Fruit fly (Drosophila melanogaster): ENCODE results near the gene AkhR.

The AkhR gene

DNA sequence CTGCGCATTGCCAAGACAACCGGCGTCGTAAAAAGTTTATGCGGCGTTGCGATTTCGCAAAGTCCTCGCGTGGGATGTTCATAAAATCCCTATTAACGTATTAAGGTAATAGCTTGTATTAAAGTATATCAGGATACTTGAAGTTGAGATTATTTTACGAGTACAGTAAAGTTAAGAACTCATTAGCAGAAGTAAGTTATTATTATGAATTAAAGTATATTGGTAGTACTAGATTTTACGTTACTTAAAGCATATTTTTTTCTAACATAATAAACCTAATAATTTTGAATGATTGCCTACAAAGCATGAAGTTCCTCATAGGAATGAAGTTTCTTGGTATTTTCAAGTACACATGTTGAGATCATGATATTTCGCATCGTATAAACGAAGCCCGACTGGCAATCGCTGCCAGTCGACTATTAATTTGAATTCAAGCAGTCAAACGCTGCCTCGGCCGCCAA lies 22.2 kb downstream of the AkhR start (continued):
- peak; percentile 55 for TF ChIP-seq CG8388 (GFP tag; optimal IDR thresholded peaks at IDR 0.05)
- TF ChIP-seq CG13775 (GFP tag; optimal IDR thresholded peaks at IDR 0.05) = peak; percentile 41
- no peak for TF ChIP-seq cas (GFP tag; IDR thresholded peaks at IDR 0.05)
- peak; percentile 82 for TF ChIP-seq CG7556 (GFP tag; optimal IDR thresholded peaks at IDR 0.05)
- peak; percentile 71 for TF ChIP-seq CoRest (tag; optimal IDR thresholded peaks at IDR 0.05)
- no peak for TF ChIP-seq pita (GFP tag; optimal IDR thresholded peaks at IDR 0.05)
- TF ChIP-seq Fer3 (tag; optimal IDR thresholded peaks at IDR 0.05) = no peak
- peak; percentile 63 for TF ChIP-seq CG14710 (tag; optimal IDR thresholded peaks at IDR 0.05)
- TF ChIP-seq gro (GFP tag; optimal IDR thresholded peaks at IDR 0.05) = no peak
- no peak for TF ChIP-seq CG15514 (GFP tag; optimal IDR thresholded peaks at IDR 0.05)
- TF ChIP-seq Drgx (GFP tag; IDR thresholded peaks at IDR 0.05) = 0 out of 2 replicates have a peak, but pooled peaks have one; percentile 9
- TF ChIP-seq ara (GFP tag; IDR thresholded peaks at IDR 0.05) = no peak
- TF ChIP-seq Meics (GFP tag; optimal IDR thresholded peaks at IDR 0.05) = peak; percentile 62
- TF ChIP-seq Hand (GFP tag; optimal IDR thresholded peaks at IDR 0.05) = peak; percentile 45
- TF ChIP-seq aop (GFP tag; IDR thresholded peaks at IDR 0.05) = no peak
- peak; percentile 14 for TF ChIP-seq CG34376 (GFP tag; optimal IDR thresholded peaks at IDR 0.05)
- no peak for TF ChIP-seq Fer2 (tag; optimal IDR thresholded peaks at IDR 0.05)
- no peak for TF ChIP-seq CG4282 (GFP tag; optimal IDR thresholded peaks at IDR 0.05)
- TF ChIP-seq bowl (GFP tag; IDR thresholded peaks at IDR 0.05) = no peak
- no peak for TF ChIP-seq CG9609 (GFP tag; optimal IDR thresholded peaks at IDR 0.05)
- no peak for TF ChIP-seq ERR (GFP tag; optimal IDR thresholded peaks at IDR 0.05)
- peak; percentile 75 for TF ChIP-seq CG13424 (tag; optimal IDR thresholded peaks at IDR 0.05)
- TF ChIP-seq Sry-δ (GFP tag; optimal IDR thresholded peaks at IDR 0.05) = no peak
- TF ChIP-seq CG9817 (tag; optimal IDR thresholded peaks at IDR 0.05) = no peak
- TF ChIP-seq Hey (tag; optimal IDR thresholded peaks at IDR 0.05) = no peak
- no peak for TF ChIP-seq da (GFP tag; optimal IDR thresholded peaks at IDR 0.05)
- no peak for TF ChIP-seq CG8944 (GFP tag; optimal IDR thresholded peaks at IDR 0.05)
- TF ChIP-seq Asciz (GFP tag; optimal IDR thresholded peaks at IDR 0.05) = peak; percentile 23
- no peak for TF ChIP-seq CG11696 (GFP tag; IDR thresholded peaks at IDR 0.05)
- TF ChIP-seq bbx (GFP tag; IDR thresholded peaks at IDR 0.05; ENCODE audit: partially characterized antibody) = no peak
- TF ChIP-seq Aef1 (GFP tag; IDR thresholded peaks at IDR 0.05) = no peak
- TF ChIP-seq Mad (GFP tag; optimal IDR thresholded peaks at IDR 0.05) = no peak
- no peak for TF ChIP-seq CrebB (tag; optimal IDR thresholded peaks at IDR 0.05)
- TF ChIP-seq chn (GFP tag; optimal IDR thresholded peaks at IDR 0.05) = no peak
- TF ChIP-seq Stat92E (GFP tag; optimal IDR thresholded peaks at IDR 0.05) = no peak
- TF ChIP-seq CG11560 (tag; IDR thresholded peaks at IDR 0.05) = no peak
- TF ChIP-seq Mrtf (GFP tag; IDR thresholded peaks at IDR 0.05) = no peak
- no peak for TF ChIP-seq CG14441 (GFP tag; IDR thresholded peaks at IDR 0.05)
- TF ChIP-seq gcm2 (GFP tag; optimal IDR thresholded peaks at IDR 0.05) = no peak
- TF ChIP-seq CG4424 (GFP tag; optimal IDR thresholded peaks at IDR 0.05) = peak; percentile 30
- peak; percentile 27 for TF ChIP-seq lilli (GFP tag; optimal IDR thresholded peaks at IDR 0.05)
- TF ChIP-seq org-1 (GFP tag; optimal IDR thresholded peaks at IDR 0.05) = peak; percentile 36

- TF ChIP-seq D19A (tag; optimal IDR thresholded peaks at IDR 0.05) (peak; percentile 58), lab (GFP tag; optimal IDR thresholded peaks at IDR 0.05) (no peak), CG10959 (GFP tag; IDR thresholded peaks at IDR 0.05) (no peak), fd3F (GFP tag; optimal IDR thresholded peaks at IDR 0.05) (no peak), CG11560 (tag; IDR thresholded peaks at IDR 0.05) (no peak), so (GFP tag; IDR thresholded peaks at IDR 0.05) (no peak), CG11504 (tag; optimal IDR thresholded peaks at IDR 0.05) (peak; percentile 10), CG9932 (GFP tag; IDR thresholded peaks at IDR 0.05) (no peak), sens (GFP tag) (peak; percentile 75), CG2199 (GFP tag; IDR thresholded peaks at IDR 0.05) (no peak), Med (GFP tag) (peak; percentile 64), otp (GFP tag; IDR thresholded peaks at IDR 0.05) (no peak), CG15479 (GFP tag; optimal IDR thresholded peaks at IDR 0.05) (no peak)
Observed at dm6 chr2L:6692048-6692447, 23.9 kb downstream of the AkhR start.

All from whole organism, embryonic.